Fruit fly (Drosophila melanogaster) whole organism, prepupa: Measurements from ENCODE around the gene Surf1.

Experiments used
- Blimp-1 ChIP-seq: fragments of 200-800 bp; sonication (Bioruptor generic); optimal IDR thresholded peaks from 3 replicates; lab custom pipeline; 2017; ENCODE audit warnings: missing biosample characterization, missing genetic modification characterization, mild to moderate bottlenecking, moderate library complexity, missing genetic modification reagents
- CG10631 ChIP-seq: fragments of 200-800 bp; sonication (Bioruptor generic); optimal IDR thresholded peaks from 2 replicates; lab custom pipeline; 2016; ENCODE audit warnings: missing biosample characterization, missing genetic modification characterization
- CG10669 ChIP-seq: fragments of 200-800 bp; sonication (Bioruptor generic); optimal IDR thresholded peaks from 3 replicates; lab custom pipeline; 2018; ENCODE audit warnings: missing biosample characterization, mild to moderate bottlenecking, missing genetic modification characterization, moderate library complexity
- CG11902 ChIP-seq: fragments of 200-800 bp; sonication (Bioruptor generic); optimal IDR thresholded peaks from 3 replicates; lab custom pipeline; 2016; ENCODE audit warnings: missing biosample characterization, missing genetic modification characterization
- CG15336 ChIP-seq: fragments of 200-800 bp; sonication (Bioruptor generic); IDR thresholded peaks from 2 replicates; pipeline ENCODE4 v1.3.6; 2022; ENCODE audit warnings: missing biosample characterization, missing genetic modification characterization
- CG32006 ChIP-seq: fragments of 200-800 bp; sonication (Bioruptor generic); optimal IDR thresholded peaks from 3 replicates; lab custom pipeline; 2017; ENCODE audit warnings: missing biosample characterization, mild to moderate bottlenecking, missing genetic modification characterization
- CG34406 ChIP-seq: fragments of 200-800 bp; sonication (Bioruptor generic); optimal IDR thresholded peaks from 3 replicates; lab custom pipeline; 2016; ENCODE audit warnings: missing biosample characterization, missing genetic modification characterization
- CG3919 ChIP-seq: fragments of 200-800 bp; sonication (Bioruptor generic); optimal IDR thresholded peaks from 3 replicates; lab custom pipeline; 2016; ENCODE audit warnings: missing biosample characterization, missing genetic modification characterization
- CG8319 ChIP-seq: fragments of 200-800 bp; sonication (Bioruptor generic); optimal IDR thresholded peaks from 3 replicates; lab custom pipeline; 2016; ENCODE audit warnings: missing biosample characterization, missing genetic modification characterization
- Eip75B ChIP-seq: fragments of 200-800 bp; sonication (Bioruptor generic); optimal IDR thresholded peaks from 3 replicates; lab custom pipeline; 2016; ENCODE audit warnings: missing biosample characterization, missing genetic modification characterization
- Ets96B ChIP-seq: fragments of 200-800 bp; optimal IDR thresholded peaks from 2 replicates; lab custom pipeline; 2019; ENCODE audit warnings: missing biosample characterization, mild to moderate bottlenecking, missing genetic modification characterization, moderate library complexity
- Lpt ChIP-seq: fragments of 200-800 bp; sonication (Bioruptor generic); optimal IDR thresholded peaks from 3 replicates; lab custom pipeline; 2016; ENCODE audit warnings: missing biosample characterization, missing genetic modification characterization
- Sox15 ChIP-seq: fragments of 200-800 bp; sonication (Bioruptor generic); optimal IDR thresholded peaks from 3 replicates; lab custom pipeline; 2016; ENCODE audit warnings: missing biosample characterization, missing genetic modification characterization
- achi ChIP-seq: fragments of 200-800 bp; sonication (Bioruptor generic); optimal IDR thresholded peaks from 3 replicates; lab custom pipeline; 2016; ENCODE audit warnings: missing biosample characterization, missing genetic modification characterization
- dac ChIP-seq: fragments of 200-800 bp; sonication (Bioruptor generic); optimal IDR thresholded peaks from 2 replicates; lab custom pipeline; 2017; ENCODE audit warnings: missing biosample characterization, mild to moderate bottlenecking, missing genetic modification characterization
- dsx ChIP-seq: fragments of 200-800 bp; optimal IDR thresholded peaks from 3 replicates; lab custom pipeline; 2019; ENCODE audit warnings: missing biosample characterization, mild to moderate bottlenecking, missing genetic modification characterization, moderate library complexity; ENCODE audit not compliant: poor library complexity, severe bottlenecking
- eg ChIP-seq: fragments of 200-800 bp; sonication (Bioruptor generic); IDR thresholded peaks from 3 replicates; pipeline ENCODE4 v1.3.6; 2022; ENCODE audit warnings: missing biosample characterization, missing genetic modification characterization
- fkh ChIP-seq: fragments of 200-800 bp; sonication (Bioruptor generic); optimal IDR thresholded peaks from 3 replicates; lab custom pipeline; 2017; ENCODE audit warnings: missing biosample characterization, mild to moderate bottlenecking, missing genetic modification characterization, moderate library complexity
- salr ChIP-seq, 2 experiments: fragments of 200-800 bp; sonication (Bioruptor generic); optimal IDR thresholded peaks; 3 replicates each; lab custom pipeline; 2016 to 2018; ENCODE audit warnings: missing biosample characterization in 2 of 2, missing genetic modification characterization in 2 of 2, mild to moderate bottlenecking in 1 of 2
- ss ChIP-seq, 2 experiments: fragments of 200-800 bp; sonication (Bioruptor generic); optimal IDR thresholded peaks; 2 replicates in 1 of 2; 3 replicates in 1 of 2; lab custom pipeline; 2017 to 2018; ENCODE audit warnings: mild to moderate bottlenecking in 2 of 2, missing biosample characterization in 2 of 2, missing genetic modification characterization in 2 of 2, moderate library complexity in 1 of 2
- svp ChIP-seq: fragments of 200-800 bp; sonication (Bioruptor generic); peaks from one replicate; lab custom pipeline; 2016; ENCODE audit warnings: missing biosample characterization, missing genetic modification characterization
- vri ChIP-seq: fragments of 200-800 bp; sonication (Bioruptor generic); optimal IDR thresholded peaks from 3 replicates; lab custom pipeline; 2016; ENCODE audit warnings: missing biosample characterization, mild to moderate bottlenecking, missing genetic modification characterization

Surf1 gene

dm6 chr3L:7008351-7008750, 50.2 kb downstream of the Surf1 start (continued):
- TF ChIP-seq salr (GFP tag; optimal IDR thresholded peaks at IDR 0.05; lab: Kevin White, UChicago) = peak in 1 of 2 experiments; percentile 63
- no peak for TF ChIP-seq vri (GFP tag; lab: Kevin White, UChicago)
- TF ChIP-seq Ets96B (tag; lab: Kevin White, UChicago) = peak; percentile 39
- TF ChIP-seq CG8319 = peak; percentile 0
- TF ChIP-seq Sox15 = peak; percentile 5
- TF ChIP-seq CG10631 (GFP tag; lab: Kevin White, UChicago) = peak; percentile 27
- peak; percentile 15 for TF ChIP-seq Lpt (GFP tag; lab: Kevin White, UChicago)
- peak; percentile 12 for TF ChIP-seq fkh (GFP tag; lab: Kevin White, UChicago)
- TF ChIP-seq Blimp-1 = no peak
- TF ChIP-seq ss (GFP tag; optimal IDR thresholded peaks at IDR 0.05; lab: Kevin White, UChicago) = peak; percentile 34 to 61
- peak; percentile 40; the same call in 1 of the 3 replicates for TF ChIP-seq eg (GFP tag; lab: Robert Waterston, UW)
- peak; percentile 25 for TF ChIP-seq Eip75B (GFP tag; lab: Kevin White, UChicago)
- peak; percentile 64 for TF ChIP-seq achi
- TF ChIP-seq CG15336 (GFP tag; lab: Robert Waterston, UW) = peak; percentile 52; the same call in 1 of the 2 replicates
- TF ChIP-seq CG34406 (GFP tag; lab: Kevin White, UChicago) = peak; percentile 53
- TF ChIP-seq CG3919 (GFP tag; lab: Kevin White, UChicago) = peak; percentile 43
- TF ChIP-seq CG11902 (GFP tag; lab: Kevin White, UChicago) = peak; percentile 3
- peak; percentile 46 for TF ChIP-seq svp (GFP tag; lab: Kevin White, UChicago)
- peak; percentile 36 for TF ChIP-seq CG10669
- TF ChIP-seq dsx (GFP tag; lab: Kevin White, UChicago) = peak; percentile 42
- TF ChIP-seq dac = no peak
- TF ChIP-seq CG32006 (GFP tag; lab: Kevin White, UChicago) = peak; percentile 65
